Fruit fly (Drosophila melanogaster) whole organism, larva: Measurements from ENCODE around the gene Dic61B.

Experiments used
- noc ChIP-seq: fragments of 200-800 bp; sonication (Bioruptor generic); optimal IDR thresholded peaks from 3 replicates; lab custom pipeline; 2019; ENCODE audit warnings: missing biosample characterization, mild to moderate bottlenecking, missing genetic modification characterization, moderate library complexity

Gene Dic61B

dm6 chr3L:131998-132693, 20.2 kb downstream of the Dic61B start:
- TF ChIP-seq noc (tag; lab: Kevin White, UChicago) = no peak

DNA sequence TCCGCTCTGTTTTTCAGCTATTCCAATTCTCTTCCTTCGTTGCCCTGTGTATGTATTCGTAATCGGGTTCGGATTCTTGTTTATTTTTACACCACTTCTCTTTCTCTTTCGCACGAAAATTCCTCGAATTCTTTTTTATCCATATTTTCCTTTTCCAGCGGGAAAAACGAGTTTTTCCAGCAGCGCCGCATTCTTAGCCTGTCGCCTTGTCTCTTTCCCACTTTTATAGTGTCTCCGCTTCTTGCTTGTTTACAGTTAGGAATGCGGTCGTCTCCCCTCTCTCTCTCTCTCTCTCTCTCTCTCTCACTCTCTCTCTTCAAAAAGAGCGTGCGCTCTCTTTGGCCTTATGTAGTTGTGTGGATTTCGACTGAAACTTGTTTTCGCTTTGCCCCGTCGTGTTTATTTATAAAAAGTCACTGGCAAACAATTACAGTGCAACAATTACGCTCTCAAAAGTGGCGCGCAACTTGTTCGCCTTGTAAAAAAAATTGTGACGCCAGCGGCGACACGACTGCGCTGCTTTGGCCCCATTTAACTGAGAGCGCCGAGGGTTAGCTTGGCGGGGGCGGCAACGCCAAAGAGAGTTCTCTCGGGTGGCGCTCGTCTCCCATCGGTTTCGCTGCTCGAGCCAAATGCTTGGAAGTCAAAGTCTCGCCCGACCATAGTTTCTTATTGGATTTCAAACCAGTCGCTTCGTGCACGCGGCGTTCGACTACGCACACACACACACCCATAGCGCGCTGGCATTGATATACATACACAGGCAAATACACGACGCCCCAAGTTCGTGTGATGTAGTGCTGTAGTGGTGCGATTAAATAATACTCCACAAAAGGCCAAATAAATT, 21.0 kb downstream of the Dic61B start:
- peak; percentile 40 for TF ChIP-seq noc (tag; lab: Kevin White, UChicago)

DNA sequence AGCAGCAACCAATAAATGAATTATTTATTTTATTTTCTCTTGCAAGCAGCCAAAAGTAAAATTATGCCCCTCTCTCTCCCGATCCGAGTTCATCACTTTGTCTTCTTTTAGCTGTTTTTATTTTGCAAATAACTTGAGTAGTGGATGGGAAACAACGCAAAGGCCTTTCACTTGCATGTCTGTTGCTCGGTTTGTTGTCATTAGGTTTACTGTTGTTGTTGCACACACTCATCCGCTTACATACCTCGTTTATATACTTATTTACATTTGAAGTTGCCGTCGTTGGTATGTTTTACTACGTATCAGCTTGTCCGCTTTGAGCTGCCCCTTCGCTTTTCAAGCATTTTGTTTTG, 21.6 kb downstream of the Dic61B start:
- TF ChIP-seq noc (tag; lab: Kevin White, UChicago) = no peak

- peak; percentile 28 for TF ChIP-seq noc (tag; lab: Kevin White, UChicago)
Observed at dm6 chr3L:129311-129816, 23.0 kb downstream of the Dic61B start, which contains the start of gene Pdk1. TSS of gene Pdk1 (plus strand) at chr3L:129450.

DNA sequence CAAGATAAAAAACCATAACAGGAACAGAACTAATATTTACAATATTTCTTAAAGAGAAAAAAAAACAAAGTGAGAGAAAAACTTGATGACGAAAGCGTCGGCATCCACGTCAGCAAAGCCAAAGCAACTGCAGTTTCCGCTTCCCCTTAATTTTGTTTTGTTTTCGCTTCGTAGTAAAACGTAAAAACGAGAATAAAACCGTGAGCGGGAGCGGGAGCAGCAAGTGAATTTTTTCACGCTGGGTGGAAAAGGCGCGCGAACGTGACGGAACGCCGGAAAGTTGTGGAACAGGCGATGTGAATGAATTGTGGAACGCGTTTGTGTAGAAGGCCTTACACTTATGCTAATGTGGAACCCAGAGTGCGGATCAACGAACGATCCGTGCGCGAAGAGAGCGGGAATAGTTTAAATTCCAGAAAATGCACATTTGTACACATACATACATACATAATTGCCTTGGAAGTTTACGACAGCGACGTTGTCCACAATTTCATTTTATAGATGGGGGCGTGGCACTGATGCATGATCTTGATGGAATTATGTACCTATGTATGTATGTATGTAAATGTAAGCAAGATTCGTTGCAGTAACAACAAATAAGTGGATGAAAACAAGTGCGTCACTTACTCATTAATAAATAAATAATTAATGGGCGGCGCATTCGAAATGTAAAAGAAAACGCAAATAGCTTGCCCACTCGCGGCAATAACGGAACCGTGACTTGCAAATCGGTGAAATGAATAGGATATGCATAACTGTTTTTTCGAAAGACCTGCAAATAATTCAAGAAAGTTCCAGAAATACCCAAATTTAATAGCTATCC, 23.9 kb downstream of the Dic61B start:
- no peak for TF ChIP-seq noc (tag; lab: Kevin White, UChicago)

dm6 chr3L:127450-127849, 24.9 kb downstream of the Dic61B start:
- TF ChIP-seq noc (tag; lab: Kevin White, UChicago) = no peak

- TF ChIP-seq noc (tag; lab: Kevin White, UChicago) = no peak
Observed at dm6 chr3L:123784-124479, 28.5 kb downstream of the Dic61B start.

DNA sequence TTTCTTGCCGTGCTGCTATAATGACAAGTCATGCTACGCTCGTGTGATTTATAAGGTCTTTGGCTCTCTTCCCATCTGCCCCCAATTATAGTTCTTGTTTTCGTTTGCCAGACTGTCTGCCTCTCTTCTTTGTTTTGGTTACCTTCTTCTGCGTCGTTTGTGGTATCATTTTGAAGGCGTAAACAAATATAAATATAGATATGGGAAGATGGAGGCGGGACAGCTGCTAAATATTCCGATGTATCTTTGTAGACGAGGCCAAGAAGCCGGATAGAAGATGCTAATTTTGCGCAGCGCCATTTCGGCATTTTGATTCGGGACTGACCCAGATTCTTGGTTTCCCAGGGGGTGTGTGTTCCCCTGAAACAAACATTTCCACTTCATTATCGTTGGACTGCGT, 33.0 kb downstream of the Dic61B start:
- TF ChIP-seq noc (tag; lab: Kevin White, UChicago) = no peak

DNA sequence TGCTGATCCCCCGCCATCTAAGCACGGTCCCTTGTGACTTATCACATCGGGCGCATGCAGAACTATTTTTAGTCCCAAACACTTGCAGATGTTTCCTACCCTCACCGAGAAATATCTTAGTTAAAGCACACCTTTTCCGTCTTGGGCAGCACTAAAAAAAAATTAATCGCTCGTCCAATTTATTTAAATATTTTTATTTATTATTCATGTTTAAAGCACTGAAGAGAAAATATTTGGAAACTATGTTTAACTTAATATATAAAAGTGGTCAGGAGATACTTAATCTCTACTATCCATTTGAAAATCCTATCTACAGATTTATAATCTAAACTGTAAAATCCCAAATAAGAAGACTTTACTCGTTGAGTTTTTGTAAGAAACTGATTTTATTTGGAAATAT, 42.5 kb downstream of the Dic61B start:
- TF ChIP-seq noc (tag; lab: Kevin White, UChicago) = no peak

DNA sequence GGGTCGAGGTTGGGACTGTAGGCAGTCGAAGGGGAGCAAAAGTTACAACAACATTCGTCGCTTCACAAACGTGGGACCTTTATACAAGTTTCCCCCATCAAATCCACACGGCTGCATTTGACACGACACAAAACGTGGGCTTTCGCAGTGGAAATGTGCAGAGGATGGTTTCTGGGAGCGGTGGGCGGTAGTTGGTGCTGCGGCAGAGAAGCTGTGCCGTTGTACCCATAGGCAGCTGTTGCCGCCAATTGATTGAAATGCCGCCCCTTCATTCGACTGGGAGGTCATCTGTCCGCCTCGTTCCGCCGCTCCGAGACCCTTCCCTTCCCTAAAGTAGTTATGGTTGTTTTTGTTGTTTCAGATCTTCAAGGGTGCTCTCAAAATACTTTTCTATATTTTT, 43.3 kb downstream of the Dic61B start:
- TF ChIP-seq noc (tag; lab: Kevin White, UChicago) = no peak

dm6 chr3L:104076-104475, 48.3 kb downstream of the Dic61B start:
- no peak for TF ChIP-seq noc (tag; lab: Kevin White, UChicago)
